Fruit fly (Drosophila melanogaster): Measurements from ENCODE around the gene CG18789.

The CG18789 gene

DNA sequence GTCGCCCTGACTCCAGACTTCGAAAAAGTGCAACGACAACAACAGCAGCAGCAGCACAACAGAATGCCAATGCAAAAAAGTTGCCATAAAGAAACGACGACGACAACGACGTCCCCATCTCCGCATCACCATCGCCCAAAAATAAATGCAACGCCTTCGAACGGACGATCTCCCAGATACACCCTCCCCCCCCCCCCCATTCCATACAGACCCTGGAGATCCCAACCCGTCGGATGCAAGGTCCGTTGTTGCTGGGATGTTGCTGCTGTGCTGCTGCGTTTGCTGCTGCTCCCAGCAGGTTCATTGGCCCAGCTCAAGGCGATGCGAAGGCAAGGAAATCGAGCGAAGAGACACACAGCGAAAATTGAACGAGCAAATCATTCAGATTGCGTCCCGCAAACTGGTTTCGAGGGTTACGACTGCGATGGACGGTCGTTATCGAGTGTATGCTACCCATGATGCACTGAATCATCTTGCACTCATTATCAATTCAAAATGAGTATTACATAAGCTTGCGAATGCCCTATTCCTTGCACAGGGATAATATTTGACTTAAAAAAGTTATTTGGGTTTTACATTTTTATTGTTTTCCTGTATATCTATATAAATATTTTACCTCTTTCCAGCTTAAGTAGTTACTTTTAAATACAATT, 18.6 kb upstream of the CG18789 start (continued):
- TF ChIP-seq dsx (GFP tag; optimal IDR thresholded peaks at IDR 0.05; ENCODE audit: poor library complexity, severe bottlenecking) (peak; percentile 98), dac (GFP tag; optimal IDR thresholded peaks at IDR 0.05) (no peak), CG8119 (GFP tag; IDR thresholded peaks at IDR 0.05) (peak; percentile 30; the same call in 1 of the 3 replicates), CG8319 (GFP tag; optimal IDR thresholded peaks at IDR 0.05) (no peak), CG9139 (GFP tag; optimal IDR thresholded peaks at IDR 0.05) (peak; percentile 80), CG32006 (GFP tag; optimal IDR thresholded peaks at IDR 0.05) (no peak), CG11902 (GFP tag; optimal IDR thresholded peaks at IDR 0.05) (no peak), Sox15 (GFP tag; optimal IDR thresholded peaks at IDR 0.05) (no peak), CG10631 (GFP tag; optimal IDR thresholded peaks at IDR 0.05) (peak; percentile 41), net (GFP tag; optimal IDR thresholded peaks at IDR 0.05) (no peak), Hr4 (GFP tag; optimal IDR thresholded peaks at IDR 0.05) (no peak), CG11762 (GFP tag; optimal IDR thresholded peaks at IDR 0.05; ENCODE audit: insufficient read depth) (no peak), CG1621 (tag; optimal IDR thresholded peaks at IDR 0.05) (peak; percentile 72), Ets96B (tag; optimal IDR thresholded peaks at IDR 0.05) (peak; percentile 37), CG6163 (GFP tag; IDR thresholded peaks at IDR 0.05) (peak; percentile 65; the same call in 2 of the 3 replicates), CG6808 (GFP tag; optimal IDR thresholded peaks at IDR 0.05) (peak; percentile 81), salr (GFP tag; optimal IDR thresholded peaks at IDR 0.05) (peak in 1 of 2 experiments; percentile 17), pdm3 (GFP tag; optimal IDR thresholded peaks at IDR 0.05) (no peak), achi (GFP tag; optimal IDR thresholded peaks at IDR 0.05) (no peak), OdsH (GFP tag; optimal IDR thresholded peaks at IDR 0.05) (no peak), CG6854 (GFP tag; optimal IDR thresholded peaks at IDR 0.05) (peak; percentile 81), CG3919 (GFP tag; optimal IDR thresholded peaks at IDR 0.05) (peak; percentile 71), esn (GFP tag; optimal IDR thresholded peaks at IDR 0.05) (no peak), fd85E (GFP tag; optimal IDR thresholded peaks at IDR 0.05) (no peak)

DNA sequence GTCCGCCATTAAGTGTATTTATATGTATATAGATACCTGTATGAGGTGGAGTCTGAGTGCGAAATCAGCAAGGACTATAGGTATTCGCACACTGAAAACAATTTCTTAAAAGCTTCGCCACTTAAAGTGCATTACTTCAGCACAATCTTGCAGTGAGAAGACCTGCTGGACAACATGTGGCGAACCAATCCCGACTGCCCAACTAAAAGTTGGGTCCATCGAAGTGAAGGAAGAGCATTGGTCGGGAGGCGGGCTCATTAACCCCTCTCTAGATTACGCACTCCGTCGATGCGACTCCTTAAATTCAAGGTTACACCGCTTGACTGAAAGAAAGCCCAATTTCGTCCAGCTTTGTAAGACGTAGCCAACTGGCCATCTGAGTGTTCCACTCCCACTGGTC, 18.0 kb upstream of the CG18789 start:
- TF ChIP-seq topi (GFP tag; optimal IDR thresholded peaks at IDR 0.05) (peak; percentile 39), CG6854 (GFP tag; optimal IDR thresholded peaks at IDR 0.05) (no peak), svp (GFP tag) (no peak), Eip78C (GFP tag) (peak; percentile 85), pdm3 (GFP tag; optimal IDR thresholded peaks at IDR 0.05) (peak; percentile 52), eg (GFP tag; IDR thresholded peaks at IDR 0.05) (no peak), Ets96B (tag; optimal IDR thresholded peaks at IDR 0.05) (peak; percentile 16), Sox14 (GFP tag; optimal IDR thresholded peaks at IDR 0.05) (peak; percentile 19), CG8632 (GFP tag; optimal IDR thresholded peaks at IDR 0.05) (no peak), Hr39 (GFP tag; optimal IDR thresholded peaks at IDR 0.05) (peak; percentile 53), Met (GFP tag; optimal IDR thresholded peaks at IDR 0.05) (no peak), Hr38 (GFP tag; optimal IDR thresholded peaks at IDR 0.05) (no peak), Hr4 (GFP tag; optimal IDR thresholded peaks at IDR 0.05) (no peak), CG3919 (GFP tag; optimal IDR thresholded peaks at IDR 0.05) (no peak), CG10631 (GFP tag; optimal IDR thresholded peaks at IDR 0.05) (peak; percentile 48), Eip93F (GFP tag; optimal IDR thresholded peaks at IDR 0.05) (no peak), CG11762 (GFP tag; optimal IDR thresholded peaks at IDR 0.05; ENCODE audit: insufficient read depth) (no peak), vri (GFP tag; optimal IDR thresholded peaks at IDR 0.05) (no peak), Sox102F (GFP tag; optimal IDR thresholded peaks at IDR 0.05) (peak; percentile 33), CG3032 (tag; optimal IDR thresholded peaks at IDR 0.05) (peak; percentile 17), CG10669 (GFP tag; optimal IDR thresholded peaks at IDR 0.05) (peak; percentile 45), ss (GFP tag; optimal IDR thresholded peaks at IDR 0.05) (no peak), OdsH (GFP tag; optimal IDR thresholded peaks at IDR 0.05) (peak; percentile 29), salr (GFP tag; optimal IDR thresholded peaks at IDR 0.05) (peak in 1 of 2 experiments; percentile 10), CG4318 (GFP tag; optimal IDR thresholded peaks at IDR 0.05) (no peak), CG9139 (GFP tag; optimal IDR thresholded peaks at IDR 0.05) (no peak), Eip75B (GFP tag; optimal IDR thresholded peaks at IDR 0.05) (no peak), cyc (GFP tag; optimal IDR thresholded peaks at IDR 0.05) (peak; percentile 34), CG1621 (tag; optimal IDR thresholded peaks at IDR 0.05) (peak; percentile 32), CG15336 (GFP tag; IDR thresholded peaks at IDR 0.05) (no peak), acj6 (GFP tag; optimal IDR thresholded peaks at IDR 0.05) (peak; percentile 54), achi (GFP tag; optimal IDR thresholded peaks at IDR 0.05) (peak; percentile 1), CG6163 (GFP tag; IDR thresholded peaks at IDR 0.05) (peak; percentile 30; the same call in 2 of the 3 replicates), Ets21C (GFP tag; optimal IDR thresholded peaks at IDR 0.05) (no peak), CG7368 (GFP tag; optimal IDR thresholded peaks at IDR 0.05) (no peak), esn (GFP tag; optimal IDR thresholded peaks at IDR 0.05) (peak; percentile 32), CG8319 (GFP tag; optimal IDR thresholded peaks at IDR 0.05) (no peak), Blimp-1 (GFP tag; optimal IDR thresholded peaks at IDR 0.05) (no peak)

Data from whole organism, prepupa.